Worm (Caenorhabditis elegans): ENCODE measurements around the gene arle-14.

ce11 chrIII:5677790-5678189 lies 14.9 kb upstream of the arle-14 start, which contains the start of gene F54E7.9:
- TF ChIP-seq ceh-22 (tag; optimal IDR thresholded peaks at IDR 0.05), result no peak
- no peak for TF ChIP-seq rnt-1 (tag; optimal IDR thresholded peaks at IDR 0.05)

Data from whole organism, late embryonic.